Worm (Caenorhabditis elegans) whole organism, L2 larva: ENCODE measurements around the gene dop-1.

Experiments
- C34F6.9 ChIP-seq: fragments of 150-350 bp; optimal IDR thresholded peaks from 2 replicates; lab custom pipeline; 2014; ENCODE audit warnings: missing biosample characterization, missing genetic modification characterization
- F13H6.1 ChIP-seq: sonication (generic microtip); optimal IDR thresholded peaks from 2 replicates; lab custom pipeline; 2016; ENCODE audit warnings: missing genetic modification characterization, missing compliant biosample characterization
- Y55F3AM.14 ChIP-seq: fragments of 200-800 bp; sonication (Bioruptor generic); optimal IDR thresholded peaks from 2 replicates; lab custom pipeline; 2018; ENCODE audit warnings: mild to moderate bottlenecking, missing genetic modification characterization, missing compliant biosample characterization
- ZK546.5 ChIP-seq: sonication (generic microtip); optimal IDR thresholded peaks from 2 replicates; lab custom pipeline; 2017; ENCODE audit warnings: missing biosample characterization, missing genetic modification characterization
- aly-2 ChIP-seq: fragments of 150-350 bp; optimal IDR thresholded peaks from 2 replicates; lab custom pipeline; 2014; ENCODE audit warnings: missing biosample characterization, missing genetic modification characterization
- ama-1 ChIP-seq: fragments of 150-350 bp; optimal IDR thresholded peaks from 2 replicates; lab custom pipeline; 2018; ENCODE audit warnings: inconsistent platforms
- blmp-1 ChIP-seq: sonication (generic microtip); optimal IDR thresholded peaks from 2 replicates; lab custom pipeline; 2017; ENCODE audit warnings: missing genetic modification characterization, mild to moderate bottlenecking, missing compliant biosample characterization, antibody characterized with exemption, moderate library complexity; ENCODE audit not compliant: insufficient read depth
- ceh-16 ChIP-seq: fragments of 150-350 bp; optimal IDR thresholded peaks from 2 replicates; lab custom pipeline; 2014; ENCODE audit warnings: missing biosample characterization, missing genetic modification characterization
- ceh-82 ChIP-seq: fragments of 150-350 bp; optimal IDR thresholded peaks from 2 replicates; lab custom pipeline; 2014; ENCODE audit warnings: missing biosample characterization, missing genetic modification characterization
- crh-2 ChIP-seq: sonication (generic microtip); optimal IDR thresholded peaks from 2 replicates; lab custom pipeline; 2017; ENCODE audit warnings: missing biosample characterization, missing genetic modification characterization
- egl-27 ChIP-seq: sonication (generic microtip); optimal IDR thresholded peaks from 3 replicates; lab custom pipeline; 2017; ENCODE audit warnings: missing biosample characterization, missing genetic modification reagents, missing genetic modification characterization
- elt-1 ChIP-seq: fragments of 150-350 bp; optimal IDR thresholded peaks from 2 replicates; lab custom pipeline; 2014; ENCODE audit warnings: missing biosample characterization, missing genetic modification characterization
- elt-3 ChIP-seq: sonication (generic microtip); optimal IDR thresholded peaks from 2 replicates; lab custom pipeline; 2017; ENCODE audit warnings: missing biosample characterization, missing genetic modification characterization
- gmeb-1 ChIP-seq: fragments of 150-350 bp; optimal IDR thresholded peaks from 2 replicates; lab custom pipeline; 2014; ENCODE audit warnings: missing biosample characterization, missing genetic modification characterization
- lin-11 ChIP-seq: fragments of 150-350 bp; sonication (generic microtip); optimal IDR thresholded peaks from 2 replicates; lab custom pipeline; 2014; ENCODE audit warnings: missing biosample characterization, missing genetic modification characterization, inconsistent platforms, mixed read lengths
- lin-39 ChIP-seq: fragments of 150-350 bp; optimal IDR thresholded peaks from 2 replicates; lab custom pipeline; 2014; ENCODE audit warnings: missing biosample characterization, missing genetic modification reagents, missing genetic modification characterization
- mab-5 ChIP-seq: fragments of 150-350 bp; optimal IDR thresholded peaks from 2 replicates; lab custom pipeline; 2014; ENCODE audit warnings: missing biosample characterization, missing genetic modification characterization
- mbf-1 ChIP-seq: sonication (generic microtip); optimal IDR thresholded peaks from 2 replicates; lab custom pipeline; 2017; ENCODE audit warnings: missing biosample characterization, missing genetic modification characterization
- mdl-1 ChIP-seq, 2 experiments: fragments of 150-350 bp in 1 of 2; sonication (generic microtip) in 1 of 2; optimal IDR thresholded peaks; 2 replicates each; lab custom pipeline; 2017; ENCODE audit warnings: missing biosample characterization in 2 of 2, missing genetic modification characterization in 2 of 2
- nhr-10 ChIP-seq: sonication (generic microtip); optimal IDR thresholded peaks from 2 replicates; lab custom pipeline; 2017; ENCODE audit warnings: missing biosample characterization, missing genetic modification characterization
- nhr-11 ChIP-seq: fragments of 150-350 bp; optimal IDR thresholded peaks from 2 replicates; lab custom pipeline; 2014; ENCODE audit warnings: missing biosample characterization, missing genetic modification characterization
- nhr-12 ChIP-seq: fragments of 150-350 bp; optimal IDR thresholded peaks from 2 replicates; lab custom pipeline; 2014; ENCODE audit warnings: missing biosample characterization, missing genetic modification characterization
- nhr-21 ChIP-seq: fragments of 150-350 bp; optimal IDR thresholded peaks from 2 replicates; lab custom pipeline; 2014; ENCODE audit warnings: missing biosample characterization, missing genetic modification characterization
- nhr-237 ChIP-seq: fragments of 150-350 bp; optimal IDR thresholded peaks from 2 replicates; lab custom pipeline; 2014; ENCODE audit warnings: missing biosample characterization, missing genetic modification characterization
- nhr-25 ChIP-seq: fragments of 150-350 bp; sonication (generic microtip); optimal IDR thresholded peaks from 3 replicates; lab custom pipeline; 2014; ENCODE audit warnings: missing biosample characterization, missing genetic modification characterization
- nhr-6 ChIP-seq: fragments of 150-350 bp; optimal IDR thresholded peaks from 2 replicates; lab custom pipeline; 2014; ENCODE audit warnings: missing biosample characterization, missing genetic modification characterization
- nhr-77 ChIP-seq: fragments of 150-350 bp; optimal IDR thresholded peaks from 2 replicates; lab custom pipeline; 2014; ENCODE audit warnings: missing biosample characterization, missing genetic modification characterization
- sem-4 ChIP-seq: fragments of 150-350 bp; optimal IDR thresholded peaks from 2 replicates; lab custom pipeline; 2014; ENCODE audit warnings: missing biosample characterization, missing genetic modification reagents, missing genetic modification characterization
- sma-3 ChIP-seq: sonication (generic microtip); optimal IDR thresholded peaks from 2 replicates; lab custom pipeline; 2016; ENCODE audit warnings: missing genetic modification reagents, missing genetic modification characterization, missing compliant biosample characterization
- sma-9 ChIP-seq, 2 experiments: fragments of 150-350 bp in 1 of 2; sonication (generic microtip) in 1 of 2; optimal IDR thresholded peaks; 2 replicates each; lab custom pipeline; 2014 to 2016; ENCODE audit warnings: missing genetic modification characterization in 2 of 2, mild to moderate bottlenecking in 1 of 2, missing biosample characterization in 1 of 2, missing compliant biosample characterization in 1 of 2, missing genetic modification reagents in 1 of 2, moderate library complexity in 1 of 2
- unc-39 ChIP-seq: fragments of 150-350 bp; optimal IDR thresholded peaks from 2 replicates; lab custom pipeline; 2014; ENCODE audit warnings: missing biosample characterization, missing genetic modification characterization
- unc-55 ChIP-seq: fragments of 150-350 bp; sonication (generic microtip); optimal IDR thresholded peaks from 3 replicates; lab custom pipeline; 2014; ENCODE audit warnings: missing biosample characterization, missing genetic modification reagents, missing genetic modification characterization
- unc-62 ChIP-seq: fragments of 150-350 bp; optimal IDR thresholded peaks from 2 replicates; lab custom pipeline; 2014; ENCODE audit warnings: missing biosample characterization, missing genetic modification reagents, missing genetic modification characterization
- zag-1 ChIP-seq: fragments of 150-350 bp; optimal IDR thresholded peaks from 2 replicates; lab custom pipeline; 2014; ENCODE audit warnings: missing biosample characterization, missing genetic modification characterization
- ztf-1 ChIP-seq: fragments of 200-800 bp; sonication (Bioruptor generic); conservative IDR thresholded peaks from 2 replicates; pipeline ENCODE4 v1.3.6; 2022; ENCODE audit warnings: missing genetic modification characterization, missing compliant biosample characterization

Gene dop-1

DNA sequence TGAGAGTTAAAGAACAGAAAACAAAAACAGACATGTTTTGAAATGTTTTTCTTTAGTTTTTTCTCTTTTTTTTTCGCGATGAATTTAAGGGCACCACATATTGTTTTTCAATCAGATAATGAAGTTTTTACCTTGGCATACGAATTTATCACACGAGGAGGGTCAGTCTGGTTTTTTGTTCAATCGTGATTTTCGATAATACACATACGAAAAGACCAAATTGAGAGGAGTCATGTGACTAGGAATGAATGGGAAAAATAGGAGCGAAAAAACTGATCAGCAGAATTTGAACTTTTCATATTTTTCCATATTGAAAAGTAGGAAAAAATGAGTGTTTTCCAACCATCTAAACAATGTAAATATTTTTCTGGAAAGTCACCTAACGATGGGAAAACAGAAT is 32.2 kb downstream of the dop-1 start:
- TF ChIP-seq nhr-25 (tag; lab: Kevin White, UChicago): peak; percentile 71
- no peak for TF ChIP-seq nhr-10 (tag; lab: Kevin White, UChicago)
- no peak for TF ChIP-seq nhr-11 (tag; lab: Kevin White, UChicago)
- TF ChIP-seq aly-2: no peak
- TF ChIP-seq lin-39 (tag; lab: Kevin White, UChicago): no peak
- no peak for TF ChIP-seq egl-27 (tag; lab: Kevin White, UChicago)
- TF ChIP-seq gmeb-1 (tag; lab: Kevin White, UChicago): peak; percentile 41
- TF ChIP-seq mbf-1 (tag; lab: Kevin White, UChicago): no peak
- TF ChIP-seq ztf-1 (GFP tag; lab: Robert Waterston, UW): no peak
- TF ChIP-seq nhr-77: no peak
- no peak for TF ChIP-seq elt-3 (tag; lab: Kevin White, UChicago)
- TF ChIP-seq mdl-1 (tag; optimal IDR thresholded peaks at IDR 0.05; lab: Kevin White, UChicago): no peak
- no peak for TF ChIP-seq sma-9 (GFP tag; optimal IDR thresholded peaks at IDR 0.05; lab: Kevin White, UChicago)
- no peak for TF ChIP-seq sma-9 (tag; optimal IDR thresholded peaks at IDR 0.05; lab: Kevin White, UChicago)
- no peak for TF ChIP-seq ZK546.5 (tag; lab: Kevin White, UChicago)
- TF ChIP-seq lin-11 (tag; lab: Kevin White, UChicago): no peak
- no peak for TF ChIP-seq nhr-237 (tag; lab: Kevin White, UChicago)

DNA sequence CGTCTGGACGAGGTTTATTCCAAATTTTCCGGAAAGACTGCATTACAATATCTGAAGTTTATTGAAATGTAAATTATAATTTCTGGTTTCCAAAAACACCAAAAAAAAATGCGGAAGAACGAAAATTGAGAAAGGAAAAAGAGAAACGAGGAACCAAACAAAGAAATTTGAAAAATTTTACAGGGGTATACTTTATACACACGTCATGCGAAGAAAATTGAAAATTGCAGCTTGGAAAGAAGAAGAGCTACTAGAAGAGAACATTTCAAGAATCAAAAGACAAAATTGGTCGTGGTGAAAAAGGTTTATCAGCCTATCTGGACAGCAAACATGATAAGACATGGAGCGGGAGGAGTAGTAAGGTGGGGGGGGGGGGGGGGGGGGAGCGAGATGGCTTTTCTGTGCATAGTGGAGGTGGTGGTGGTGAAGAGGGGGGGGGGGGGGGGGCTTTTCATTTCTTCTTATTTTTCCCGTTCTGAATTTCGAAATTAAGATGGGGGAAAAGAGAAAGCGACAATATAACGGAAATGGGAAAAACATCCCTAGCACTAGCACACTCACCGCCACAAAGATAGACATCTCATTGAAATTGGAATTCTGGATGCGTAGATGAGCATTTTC is 35.2 kb downstream of the dop-1 start, which contains the start of gene lst-2:
Gene lst-2 (minus strand): TSS at position 51 of the 621 bp plus-strand sequence.
- TF ChIP-seq Y55F3AM.14: no peak
- TF ChIP-seq ZK546.5 (tag; lab: Kevin White, UChicago): no peak
- TF ChIP-seq lin-39 (tag; lab: Kevin White, UChicago): no peak
- no peak for TF ChIP-seq zag-1 (tag; lab: Kevin White, UChicago)
- TF ChIP-seq unc-55 (GFP tag; lab: Kevin White, UChicago): peak; percentile 11
- TF ChIP-seq nhr-11 (tag; lab: Kevin White, UChicago): no peak
- no peak for TF ChIP-seq egl-27 (tag; lab: Kevin White, UChicago)
- no peak for TF ChIP-seq gmeb-1 (tag; lab: Kevin White, UChicago)

DNA sequence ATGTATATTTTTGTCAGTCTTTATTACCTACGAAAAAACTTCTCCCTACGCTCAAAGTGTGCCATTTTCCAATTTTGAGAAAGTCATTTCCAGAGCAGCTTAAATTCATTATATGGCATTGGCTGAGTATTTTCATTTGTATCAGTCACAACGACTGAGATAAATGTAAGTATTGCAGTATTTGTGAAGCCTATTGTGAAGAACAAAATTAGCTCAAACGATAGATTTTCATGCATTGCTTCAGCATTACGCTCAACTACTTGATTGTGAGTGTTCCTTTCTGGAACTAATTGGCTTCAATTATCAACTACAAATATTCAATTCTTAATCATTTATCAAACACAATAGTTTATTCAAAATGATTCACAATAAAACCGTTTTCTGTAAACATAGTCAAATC is 41.0 kb downstream of the dop-1 start, which contains the start of gene R160.12:
Gene R160.12 (minus strand): TSS at position 101 of the 400 bp plus-strand sequence.
- TF ChIP-seq unc-62 (GFP tag; lab: Kevin White, UChicago): no peak
- no peak for TF ChIP-seq mab-5
- no peak for TF ChIP-seq aly-2
- no peak for TF ChIP-seq C34F6.9 (tag; lab: Kevin White, UChicago)
- TF ChIP-seq gmeb-1 (tag; lab: Kevin White, UChicago): no peak
- no peak for TF ChIP-seq unc-39
- TF ChIP-seq elt-1 (tag; lab: Kevin White, UChicago): no peak
- TF ChIP-seq, all 48 proteins: peak for 0

DNA sequence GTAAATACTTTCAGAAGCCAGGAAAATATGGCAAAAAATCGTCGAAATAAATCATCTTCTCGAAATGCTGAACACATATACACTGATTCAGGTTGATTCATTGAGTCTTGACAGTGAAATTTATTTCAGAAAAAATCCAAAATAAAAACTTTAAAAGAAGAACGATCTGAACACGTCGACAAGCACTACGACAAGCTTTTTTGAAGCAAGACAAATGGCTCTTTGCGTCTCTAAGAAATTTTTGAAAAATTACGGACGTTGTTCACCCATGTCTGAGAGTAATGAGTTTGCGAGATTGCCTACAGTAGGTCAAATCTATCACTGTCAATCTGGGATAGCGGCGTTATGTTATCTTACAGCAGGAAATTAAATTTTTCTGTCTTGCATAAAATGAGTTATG is 41.9 kb downstream of the dop-1 start, which contains the start of gene R160.2:
Gene R160.2 (minus strand): TSS at position 101 of the 400 bp plus-strand sequence.
- TF ChIP-seq ceh-16: no peak
- no peak for TF ChIP-seq mbf-1 (tag; lab: Kevin White, UChicago)

DNA sequence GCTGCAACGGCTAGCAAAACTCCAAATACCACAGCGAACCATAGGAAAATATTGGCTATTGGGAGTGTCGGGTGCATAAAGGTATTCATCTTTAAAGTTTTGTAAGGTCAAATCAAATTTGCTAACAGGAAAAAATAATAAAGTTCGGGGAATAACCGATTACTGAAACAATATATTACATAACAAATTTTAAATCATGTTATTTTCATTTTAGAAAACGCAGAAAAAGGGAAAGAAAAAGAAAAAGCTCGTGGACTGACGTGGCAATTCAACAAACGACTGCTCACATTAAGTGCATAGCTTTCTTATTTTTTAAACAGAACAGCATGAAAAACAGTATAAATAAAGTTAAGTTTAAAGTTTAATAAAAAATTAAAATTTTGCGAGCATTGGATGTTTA is 45.5 kb downstream of the dop-1 start, which contains the start of gene R160.6:
Gene R160.6 (minus strand): TSS at position 101 of the 400 bp plus-strand sequence.
- TF ChIP-seq unc-62 (GFP tag; lab: Kevin White, UChicago): no peak

DNA sequence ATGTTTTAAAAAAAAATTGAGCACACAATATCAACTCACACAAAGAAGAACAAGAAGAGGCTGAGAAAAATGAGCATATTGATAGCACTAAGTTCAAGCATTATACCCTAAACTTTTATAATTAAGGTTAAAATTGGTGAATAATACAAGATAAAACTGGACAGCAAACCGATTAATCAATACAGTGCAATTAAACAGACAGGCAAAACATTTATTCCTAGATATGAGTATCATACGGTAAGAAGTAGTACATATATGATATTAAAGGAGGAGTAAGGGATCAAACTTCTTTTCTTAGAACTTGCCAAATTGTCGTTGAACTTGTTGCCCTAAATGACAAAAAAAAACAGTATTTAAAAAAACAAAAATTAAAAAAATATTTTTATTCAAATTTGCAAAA is 46.7 kb downstream of the dop-1 start, which contains the start of gene R160.14:
Gene R160.14 (minus strand): TSS at position 101 of the 400 bp plus-strand sequence.
- no peak for TF ChIP-seq nhr-21
- no peak for TF ChIP-seq blmp-1 (tag; lab: Kevin White, UChicago)
- no peak for TF ChIP-seq ZK546.5 (tag; lab: Kevin White, UChicago)
- TF ChIP-seq Y55F3AM.14: no peak
- no peak for TF ChIP-seq crh-2 (tag; lab: Kevin White, UChicago)
- no peak for TF ChIP-seq nhr-12 (tag; lab: Kevin White, UChicago)
- no peak for TF ChIP-seq ztf-1 (GFP tag; lab: Robert Waterston, UW)
- no peak for TF ChIP-seq C34F6.9 (tag; lab: Kevin White, UChicago)
- TF ChIP-seq unc-62 (GFP tag; lab: Kevin White, UChicago): no peak
- no peak for TF ChIP-seq unc-55 (GFP tag; lab: Kevin White, UChicago)
- no peak for TF ChIP-seq nhr-6 (tag; lab: Kevin White, UChicago)
- TF ChIP-seq ama-1 (lab: Kevin White, UChicago): no peak
- no peak for TF ChIP-seq ceh-16
- no peak for TF ChIP-seq sem-4
- no peak for TF ChIP-seq nhr-11 (tag; lab: Kevin White, UChicago)
- TF ChIP-seq sma-3 (GFP tag; lab: Kevin White, UChicago): no peak
- TF ChIP-seq ceh-82 (tag; lab: Kevin White, UChicago): no peak
- no peak for TF ChIP-seq lin-11 (tag; lab: Kevin White, UChicago)
- TF ChIP-seq F13H6.1 (tag; lab: Kevin White, UChicago): no peak
- no peak for TF ChIP-seq aly-2
